Worm (Caenorhabditis elegans) whole organism, midembryonic: Measurements from ENCODE around the gene phf-31.

Source experiments
- klf-2 ChIP-seq: fragments of 200-800 bp; sonication (Bioruptor generic); conservative IDR thresholded peaks from 2 replicates; pipeline ENCODE4 v1.3.6; 2022; ENCODE audit warnings: missing genetic modification reagents, missing genetic modification characterization, missing compliant biosample characterization
- med-1 ChIP-seq: sonication (generic microtip); optimal IDR thresholded peaks from 2 replicates; lab custom pipeline; 2017; ENCODE audit warnings: missing genetic modification characterization, mild to moderate bottlenecking, missing compliant biosample characterization, antibody characterized with exemption, missing genetic modification reagents; ENCODE audit not compliant: insufficient read depth
- tab-1 ChIP-seq: fragments of 200-800 bp; sonication (Bioruptor generic); IDR thresholded peaks from 2 replicates; pipeline ENCODE4 v1.3.6; 2022; ENCODE audit warnings: missing genetic modification characterization, missing compliant biosample characterization
- ztf-23 ChIP-seq: fragments of 200-800 bp; sonication (Bioruptor generic); IDR thresholded peaks from 2 replicates; pipeline ENCODE4 v1.3.6; 2022; ENCODE audit warnings: missing genetic modification reagents, missing genetic modification characterization, missing compliant biosample characterization
- ztf-29 ChIP-seq: fragments of 200-800 bp; sonication (Bioruptor generic); IDR thresholded peaks from 2 replicates; pipeline ENCODE4 v1.3.6; 2022; ENCODE audit warnings: missing genetic modification reagents, missing genetic modification characterization, missing compliant biosample characterization

DNA sequence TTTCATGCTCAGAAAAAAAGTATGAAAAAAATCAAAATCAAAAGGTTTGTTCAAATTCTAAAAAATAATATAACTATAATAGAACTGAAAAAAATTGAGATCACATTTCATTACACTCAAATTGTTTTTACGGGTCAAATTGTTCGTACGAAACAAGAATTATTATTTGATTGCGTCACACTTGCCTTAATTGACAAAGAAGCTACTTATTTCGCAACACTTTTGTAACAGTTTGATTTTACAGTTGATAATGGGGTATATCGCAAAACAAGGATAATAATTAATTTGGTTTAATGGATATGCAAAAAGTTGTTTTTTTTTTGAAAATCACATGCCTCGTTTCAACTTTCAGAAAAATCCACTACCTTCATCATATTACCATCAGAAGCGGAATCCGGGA, 10.3 kb downstream of the phf-31 start:
- TF ChIP-seq ztf-29 (no peak), ztf-23 (GFP tag; lab: Robert Waterston, UW) (no peak), tab-1 (GFP tag; lab: Robert Waterston, UW) (no peak), klf-2 (GFP tag; lab: Robert Waterston, UW) (no peak), med-1 (GFP tag; lab: Kevin White, UChicago) (no peak)
